Fruit fly (Drosophila melanogaster) whole organism, embryonic: ENCODE data around the gene CG43815.

Experiments used
- BtbVII ChIP-seq: fragments of 200-800 bp; sonication (Bioruptor generic); optimal IDR thresholded peaks from 3 replicates; lab custom pipeline; 2017; ENCODE audit warnings: missing biosample characterization, mild to moderate bottlenecking, missing genetic modification characterization
- CG10543 ChIP-seq: fragments of 200-800 bp; sonication (Bioruptor generic); optimal IDR thresholded peaks from 3 replicates; lab custom pipeline; 2017; ENCODE audit warnings: missing biosample characterization, mild to moderate bottlenecking, missing genetic modification characterization, moderate library complexity
- CG10979 ChIP-seq: fragments of 200-800 bp; sonication (Bioruptor generic); optimal IDR thresholded peaks from 2 replicates; lab custom pipeline; 2018; ENCODE audit warnings: missing biosample characterization, mild to moderate bottlenecking, missing genetic modification characterization, moderate library complexity
- CG11398 ChIP-seq: fragments of 200-800 bp; sonication (Bioruptor generic); optimal IDR thresholded peaks from 2 replicates; lab custom pipeline; 2016; ENCODE audit warnings: missing biosample characterization, missing genetic modification characterization
- CG12219 ChIP-seq: fragments of 200-800 bp; sonication (Bioruptor generic); optimal IDR thresholded peaks from 3 replicates; lab custom pipeline; 2018; ENCODE audit warnings: missing biosample characterization, mild to moderate bottlenecking, missing genetic modification characterization
- CG12391 ChIP-seq: fragments of 200-800 bp; sonication (Bioruptor generic); optimal IDR thresholded peaks from 3 replicates; lab custom pipeline; 2018; ENCODE audit warnings: missing biosample characterization, mild to moderate bottlenecking, missing genetic modification characterization, moderate library complexity
- CG12942 ChIP-seq: fragments of 200-800 bp; sonication (Bioruptor generic); optimal IDR thresholded peaks from 3 replicates; lab custom pipeline; 2016; ENCODE audit warnings: missing biosample characterization, missing genetic modification characterization
- CG17328 ChIP-seq: fragments of 200-800 bp; sonication (Bioruptor generic); IDR thresholded peaks from 2 replicates; pipeline ENCODE4 v1.3.6; 2022; ENCODE audit warnings: missing biosample characterization, missing genetic modification characterization
- CG18262 ChIP-seq: fragments of 200-800 bp; optimal IDR thresholded peaks from 3 replicates; lab custom pipeline; 2019; ENCODE audit warnings: missing biosample characterization, mild to moderate bottlenecking, missing genetic modification characterization, moderate library complexity
- CG18764 ChIP-seq: fragments of 200-800 bp; sonication (Bioruptor generic); optimal IDR thresholded peaks from 3 replicates; lab custom pipeline; 2016; ENCODE audit warnings: missing biosample characterization, missing genetic modification characterization
- CG2678 ChIP-seq: fragments of 200-800 bp; sonication (Bioruptor generic); optimal IDR thresholded peaks from 3 replicates; lab custom pipeline; 2019; ENCODE audit warnings: missing biosample characterization, mild to moderate bottlenecking, missing genetic modification characterization, moderate library complexity
- CG30431 ChIP-seq: fragments of 200-800 bp; sonication (Bioruptor generic); optimal IDR thresholded peaks from 2 replicates; lab custom pipeline; 2017; ENCODE audit warnings: missing biosample characterization, missing genetic modification characterization
- CG4404 ChIP-seq: fragments of 200-800 bp; sonication (Bioruptor generic); IDR thresholded peaks from 2 replicates; pipeline ENCODE4 v1.3.6; 2022; ENCODE audit warnings: missing biosample characterization, missing genetic modification characterization
- CG4617 ChIP-seq: fragments of 200-800 bp; sonication (Bioruptor generic); optimal IDR thresholded peaks from 3 replicates; lab custom pipeline; 2016; ENCODE audit warnings: missing biosample characterization, missing genetic modification characterization, borderline replicate concordance
- CG4820 ChIP-seq: fragments of 200-800 bp; sonication (Bioruptor generic); optimal IDR thresholded peaks from 3 replicates; lab custom pipeline; 2016; ENCODE audit warnings: missing biosample characterization, missing genetic modification characterization
- CG7963 ChIP-seq: fragments of 200-800 bp; sonication (Bioruptor generic); IDR thresholded peaks from 3 replicates; pipeline ENCODE4 v1.3.6; 2022; ENCODE audit warnings: missing biosample characterization, missing genetic modification characterization; ENCODE audit not compliant: partially characterized antibody
- CG8290 ChIP-seq, 3 experiments: fragments of 200-800 bp; sonication (Bioruptor generic); optimal IDR thresholded peaks; 2 replicates each; lab custom pipeline; 2016 to 2019; ENCODE audit warnings: missing biosample characterization in 3 of 3, missing genetic modification characterization in 3 of 3, mild to moderate bottlenecking in 2 of 3, moderate library complexity in 1 of 3
- CG8388 ChIP-seq: fragments of 200-800 bp; sonication (Bioruptor generic); optimal IDR thresholded peaks from 2 replicates; lab custom pipeline; 2019; ENCODE audit warnings: missing biosample characterization, mild to moderate bottlenecking, missing genetic modification characterization, moderate library complexity
- CG8924 ChIP-seq: fragments of 200-800 bp; optimal IDR thresholded peaks from 3 replicates; lab custom pipeline; 2019; ENCODE audit warnings: missing biosample characterization, mild to moderate bottlenecking, missing genetic modification characterization, moderate library complexity
- CG9727 ChIP-seq: fragments of 200-800 bp; sonication (Bioruptor generic); optimal IDR thresholded peaks from 3 replicates; lab custom pipeline; 2017; ENCODE audit warnings: missing biosample characterization, mild to moderate bottlenecking, missing genetic modification characterization
- CG9876 ChIP-seq: fragments of 200-800 bp; sonication (Bioruptor generic); optimal IDR thresholded peaks from 2 replicates; lab custom pipeline; 2016; ENCODE audit warnings: missing biosample characterization, missing genetic modification characterization
- D ChIP-seq, 2 experiments: fragments of 200-800 bp in 1 of 2; fragments of >200 bp in 1 of 2; sonication (Bioruptor generic) in 1 of 2; optimal IDR thresholded peaks; 2 replicates in 1 of 2; 3 replicates in 1 of 2; lab custom pipeline; 2017; ENCODE audit warnings: mild to moderate bottlenecking in 1 of 2, missing biosample characterization in 1 of 2, missing genetic modification characterization in 1 of 2, missing genetic modification reagents in 1 of 2
- D19A ChIP-seq: fragments of 200-800 bp; optimal IDR thresholded peaks from 3 replicates; lab custom pipeline; 2019; ENCODE audit warnings: missing biosample characterization, mild to moderate bottlenecking, missing genetic modification characterization, moderate library complexity
- Dad ChIP-seq: fragments of 200-800 bp; sonication (Bioruptor generic); optimal IDR thresholded peaks from 3 replicates; lab custom pipeline; 2016; ENCODE audit warnings: missing biosample characterization, missing genetic modification characterization
- Drgx ChIP-seq: fragments of 200-800 bp; sonication (Bioruptor generic); IDR thresholded peaks from 2 replicates; pipeline ENCODE4 v1.3.6; 2022; ENCODE audit warnings: missing biosample characterization, missing genetic modification characterization
- Gsc ChIP-seq: fragments of 200-800 bp; sonication (Bioruptor generic); IDR thresholded peaks from 2 replicates; pipeline ENCODE4 v1.3.6; 2022; ENCODE audit warnings: missing biosample characterization, missing genetic modification characterization
- Mad ChIP-seq: fragments of 200-800 bp; sonication (Bioruptor generic); optimal IDR thresholded peaks from 2 replicates; lab custom pipeline; 2016; ENCODE audit warnings: missing biosample characterization, missing genetic modification characterization
- Rfx ChIP-seq: fragments of 200-800 bp; sonication (Bioruptor generic); IDR thresholded peaks from 2 replicates; pipeline ENCODE4 v1.3.6; 2022; ENCODE audit warnings: missing biosample characterization, missing genetic modification characterization
- Spps ChIP-seq: fragments of 200-800 bp; sonication (Bioruptor generic); optimal IDR thresholded peaks from 2 replicates; lab custom pipeline; 2018; ENCODE audit warnings: missing biosample characterization, mild to moderate bottlenecking, missing genetic modification characterization
- Trl ChIP-seq, 3 experiments: fragments of >200 bp in 2 of 3; fragments of 200-800 bp in 1 of 3; sonication (Bioruptor generic) in 1 of 3; optimal IDR thresholded peaks; 2 replicates in 1 of 3; 3 replicates in 2 of 3; lab custom pipeline; 2016 to 2017; ENCODE audit warnings: missing biosample characterization in 1 of 3, missing genetic modification characterization in 1 of 3
- Usf ChIP-seq: fragments of 200-800 bp; sonication (Bioruptor generic); optimal IDR thresholded peaks from 2 replicates; lab custom pipeline; 2017; ENCODE audit warnings: missing genotype, missing biosample characterization, missing genetic modification characterization
- Xbp1 ChIP-seq: fragments of 200-800 bp; sonication (Bioruptor generic); optimal IDR thresholded peaks from 3 replicates; lab custom pipeline; 2016; ENCODE audit warnings: missing biosample characterization, mild to moderate bottlenecking, missing genetic modification characterization
- bcd ChIP-seq: fragments of 200-800 bp; sonication (Bioruptor generic); optimal IDR thresholded peaks from 2 replicates; lab custom pipeline; 2017; ENCODE audit warnings: missing biosample characterization, mild to moderate bottlenecking, missing genetic modification characterization
- chm ChIP-seq: fragments of 200-800 bp; sonication (Bioruptor generic); IDR thresholded peaks from 2 replicates; pipeline ENCODE4 v1.3.6; 2022; ENCODE audit warnings: missing biosample characterization, missing genetic modification characterization
- crc ChIP-seq: fragments of 200-800 bp; sonication (Bioruptor generic); optimal IDR thresholded peaks from 2 replicates; lab custom pipeline; 2016; ENCODE audit warnings: missing biosample characterization, missing genetic modification characterization
- fd96Cb ChIP-seq: fragments of 200-800 bp; sonication (Bioruptor generic); optimal IDR thresholded peaks from 2 replicates; lab custom pipeline; 2018; ENCODE audit warnings: missing biosample characterization, mild to moderate bottlenecking, missing genetic modification characterization, moderate library complexity
- gce ChIP-seq: fragments of 200-800 bp; sonication (Bioruptor generic); IDR thresholded peaks from 3 replicates; pipeline ENCODE4 v1.3.6; 2022; ENCODE audit warnings: missing biosample characterization, missing genetic modification characterization
- ind ChIP-seq: fragments of 200-800 bp; sonication (Bioruptor generic); optimal IDR thresholded peaks from 3 replicates; lab custom pipeline; 2016; ENCODE audit warnings: missing biosample characterization, missing genetic modification characterization
- lmd ChIP-seq: fragments of 200-800 bp; sonication (Bioruptor generic); IDR thresholded peaks from 2 replicates; pipeline ENCODE4 v1.3.6; 2022; ENCODE audit warnings: missing biosample characterization, missing genetic modification characterization
- nerfin-1 ChIP-seq: fragments of 200-800 bp; sonication (Bioruptor generic); optimal IDR thresholded peaks from 3 replicates; lab custom pipeline; 2019; ENCODE audit warnings: missing biosample characterization, mild to moderate bottlenecking, missing genetic modification characterization, moderate library complexity
- nmo ChIP-seq: fragments of 200-800 bp; sonication (Bioruptor generic); optimal IDR thresholded peaks from 2 replicates; lab custom pipeline; 2018; ENCODE audit warnings: missing biosample characterization, mild to moderate bottlenecking, missing genetic modification characterization, moderate library complexity
- onecut ChIP-seq: fragments of 200-800 bp; sonication (Bioruptor generic); IDR thresholded peaks from 2 replicates; pipeline ENCODE4 v1.3.6; 2022; ENCODE audit warnings: missing biosample characterization, missing genetic modification characterization
- peb ChIP-seq: fragments of 200-800 bp; sonication (Bioruptor generic); IDR thresholded peaks from 2 replicates; pipeline ENCODE4 v1.3.6; 2022; ENCODE audit warnings: missing biosample characterization, missing genetic modification characterization
- pnt ChIP-seq: fragments of 200-800 bp; sonication (Bioruptor generic); optimal IDR thresholded peaks from 3 replicates; lab custom pipeline; 2016; ENCODE audit warnings: missing biosample characterization, missing genetic modification characterization
- pros ChIP-seq: fragments of 200-800 bp; sonication (Bioruptor generic); optimal IDR thresholded peaks from 3 replicates; lab custom pipeline; 2019; ENCODE audit warnings: missing biosample characterization, mild to moderate bottlenecking, missing genetic modification characterization, moderate library complexity
- ranshi ChIP-seq: fragments of 200-800 bp; sonication (Bioruptor generic); IDR thresholded peaks from 2 replicates; pipeline ENCODE4 v1.3.6; 2022; ENCODE audit warnings: missing biosample characterization, missing genetic modification characterization
- sens ChIP-seq: fragments of 200-800 bp; sonication (Bioruptor generic); peaks from one replicate; lab custom pipeline; 2016; ENCODE audit warnings: missing biosample characterization, missing genetic modification characterization
- sima ChIP-seq: fragments of 200-800 bp; sonication (Bioruptor generic); optimal IDR thresholded peaks from 2 replicates; lab custom pipeline; 2016; ENCODE audit warnings: missing biosample characterization, missing genetic modification characterization
- so ChIP-seq: fragments of 200-800 bp; sonication (Bioruptor generic); IDR thresholded peaks from 3 replicates; pipeline ENCODE4 v1.3.6; 2022; ENCODE audit warnings: missing biosample characterization, missing genetic modification characterization
- vvl ChIP-seq: fragments of 200-800 bp; sonication (Bioruptor generic); IDR thresholded peaks from 2 replicates; pipeline ENCODE4 v1.3.6; 2022; ENCODE audit warnings: missing biosample characterization, missing genetic modification characterization

CG43815 gene

DNA sequence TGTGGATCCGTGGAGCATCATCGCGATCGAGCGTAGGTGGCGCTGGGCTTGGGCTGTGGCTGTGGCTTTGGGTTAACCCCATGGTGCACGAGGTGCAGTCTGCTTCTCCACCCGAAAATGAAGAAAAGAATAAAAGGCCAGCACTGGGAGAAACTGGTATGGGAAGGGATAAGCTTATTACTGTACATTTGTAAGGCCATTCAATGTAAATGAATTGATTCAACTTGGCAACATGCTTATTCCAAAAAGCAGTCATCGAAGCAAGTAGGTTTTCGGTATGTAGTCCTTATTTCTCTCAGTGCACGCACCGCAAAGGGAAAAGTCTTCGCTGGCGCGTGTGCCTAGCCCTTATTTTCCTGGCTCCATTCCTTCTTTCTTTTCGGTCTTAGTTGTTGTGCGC lies 9.5 kb upstream of the CG43815 start (continued):
- peak; percentile 71 for TF ChIP-seq CG10979 (tag; lab: Kevin White, UChicago)
- peak; percentile 52; the same call in 1 of the 2 replicates for TF ChIP-seq chm (GFP tag; lab: Robert Waterston, UW)
- peak; percentile 20 for TF ChIP-seq CG8388 (GFP tag; lab: Kevin White, UChicago)
- TF ChIP-seq ranshi = peak; percentile 48; the same call in 1 of the 2 replicates
- peak; percentile 79 for TF ChIP-seq sens (GFP tag; lab: Kevin White, UChicago)
- TF ChIP-seq Spps = peak; percentile 31
- TF ChIP-seq pnt (GFP tag; lab: Kevin White, UChicago) = peak; percentile 50
- peak; percentile 10 for TF ChIP-seq nerfin-1 (tag; lab: Kevin White, UChicago)
- no peak for TF ChIP-seq Drgx
- TF ChIP-seq CG18262 (tag; lab: Kevin White, UChicago) = peak; percentile 65
- TF ChIP-seq so (GFP tag; lab: Robert Waterston, UW) = no peak
- TF ChIP-seq Usf (GFP tag; lab: Kevin White, UChicago) = peak; percentile 25
- TF ChIP-seq Dad (GFP tag; lab: Kevin White, UChicago) = no peak
- TF ChIP-seq Gsc (GFP tag; lab: Robert Waterston, UW) = 0 out of 2 replicates have a peak, but pooled peaks have one; percentile 14
- TF ChIP-seq CG17328 (GFP tag; lab: Robert Waterston, UW) = 0 out of 2 replicates have a peak, but pooled peaks have one; percentile 49
- peak; percentile 54 for TF ChIP-seq CG9727 (GFP tag; lab: Kevin White, UChicago)
- TF ChIP-seq CG4820 (GFP tag; lab: Kevin White, UChicago) = peak; percentile 41
- no peak for TF ChIP-seq Rfx (GFP tag; lab: Robert Waterston, UW)
- TF ChIP-seq Trl (optimal IDR thresholded peaks at IDR 0.05; lab: Kevin White, UChicago) = no peak
- TF ChIP-seq Trl (GFP tag; optimal IDR thresholded peaks at IDR 0.05; lab: Kevin White, UChicago) = peak; percentile 29
- TF ChIP-seq bcd = no peak
- no peak for TF ChIP-seq CG7963 (GFP tag; lab: Robert Waterston, UW)
- peak; percentile 41 for TF ChIP-seq CG2678
- no peak for TF ChIP-seq CG12942 (GFP tag; lab: Kevin White, UChicago)
- peak; percentile 43 for TF ChIP-seq CG12391 (tag; lab: Kevin White, UChicago)
- TF ChIP-seq CG4404 (GFP tag; lab: Robert Waterston, UW) = peak; percentile 47; the same call in 1 of the 2 replicates
- TF ChIP-seq sima = no peak
- TF ChIP-seq nmo (GFP tag; lab: Kevin White, UChicago) = peak; percentile 57
- TF ChIP-seq CG12219 (GFP tag; lab: Kevin White, UChicago) = peak; percentile 36
- TF ChIP-seq CG11398 (GFP tag; lab: Kevin White, UChicago) = no peak
- TF ChIP-seq Mad (GFP tag; lab: Kevin White, UChicago) = no peak
- TF ChIP-seq gce (GFP tag; lab: Robert Waterston, UW) = no peak
- peak; percentile 37; the same call in 1 of the 2 replicates for TF ChIP-seq lmd
- peak; percentile 67 for TF ChIP-seq vvl (GFP tag; lab: Robert Waterston, UW)
- no peak for TF ChIP-seq BtbVII (GFP tag; lab: Kevin White, UChicago)
- peak; percentile 57 for TF ChIP-seq fd96Cb (tag; lab: Kevin White, UChicago)
- TF ChIP-seq Xbp1 (GFP tag; lab: Kevin White, UChicago) = peak; percentile 32
- TF ChIP-seq onecut = 0 out of 2 replicates have a peak, but pooled peaks have one; percentile 21
- peak; percentile 16 for TF ChIP-seq crc (GFP tag; lab: Kevin White, UChicago)
- TF ChIP-seq peb = 0 out of 2 replicates have a peak, but pooled peaks have one; percentile 50
- TF ChIP-seq CG18764 (GFP tag; lab: Kevin White, UChicago) = peak; percentile 23
- TF ChIP-seq CG8924 = peak; percentile 8
- no peak for TF ChIP-seq D (optimal IDR thresholded peaks at IDR 0.05; lab: Kevin White, UChicago)
- peak; percentile 55 for TF ChIP-seq D (GFP tag; optimal IDR thresholded peaks at IDR 0.05; lab: Kevin White, UChicago)
- TF ChIP-seq CG8290 (GFP tag; optimal IDR thresholded peaks at IDR 0.05; lab: Kevin White, UChicago) = peak; percentile 6
- no peak for TF ChIP-seq CG8290 (tag; optimal IDR thresholded peaks at IDR 0.05; lab: Kevin White, UChicago)
- TF ChIP-seq CG4617 (GFP tag; lab: Kevin White, UChicago) = no peak
- TF ChIP-seq ind (GFP tag; lab: Kevin White, UChicago) = peak; percentile 5
- TF ChIP-seq CG10543 (GFP tag; lab: Kevin White, UChicago) = no peak
- peak; percentile 19 for TF ChIP-seq CG30431
- TF ChIP-seq CG9876 (GFP tag; lab: Kevin White, UChicago) = no peak
- no peak for TF ChIP-seq pros (GFP tag; lab: Kevin White, UChicago)
- peak; percentile 37 for TF ChIP-seq D19A (tag; lab: Kevin White, UChicago)
